Worm (Caenorhabditis elegans) whole organism, L4 larva: ENCODE data around the gene C44H9.4.

Experiments used
- F10B5.3 ChIP-seq: sonication (generic microtip); optimal IDR thresholded peaks from 2 replicates; lab custom pipeline; 2016; ENCODE audit warnings: mild to moderate bottlenecking, missing genetic modification characterization, missing compliant biosample characterization
- F26F4.8 ChIP-seq: fragments of 200-800 bp; sonication (Bioruptor generic); conservative IDR thresholded peaks from 2 replicates; pipeline ENCODE4 v1.3.6; 2022; ENCODE audit warnings: missing genetic modification characterization, missing compliant biosample characterization
- F44E2.7 ChIP-seq: fragments of 200-800 bp; sonication (Bioruptor generic); IDR thresholded peaks from 2 replicates; pipeline ENCODE4 v2.1.2; 2022; ENCODE audit warnings: missing genetic modification characterization, missing compliant biosample characterization
- T26A8.4 ChIP-seq: fragments of 200-800 bp; sonication (Bioruptor generic); IDR thresholded peaks from 2 replicates; pipeline ENCODE4 v1.3.6; 2022; ENCODE audit warnings: missing genetic modification characterization, missing compliant biosample characterization
- ZK337.2 ChIP-seq: fragments of 200-800 bp; sonication (Bioruptor generic); IDR thresholded peaks from 2 replicates; pipeline ENCODE4 v1.3.6; 2022; ENCODE audit warnings: missing genetic modification reagents, missing genetic modification characterization, missing compliant biosample characterization
- ZK546.5 ChIP-seq, 2 experiments: sonication (generic microtip); optimal IDR thresholded peaks; 2 replicates each; lab custom pipeline; 2017; ENCODE audit warnings: missing biosample characterization in 2 of 2, missing genetic modification characterization in 2 of 2
- aha-1 ChIP-seq: fragments of 150-350 bp; peaks from one replicate; lab custom pipeline; 2014; ENCODE audit warnings: missing biosample characterization, missing genetic modification characterization
- aly-2 ChIP-seq: sonication (generic microtip); optimal IDR thresholded peaks from 2 replicates; lab custom pipeline; 2018; ENCODE audit warnings: missing biosample characterization, missing genetic modification characterization
- arid-1 ChIP-seq: fragments of 200-800 bp; sonication (Bioruptor generic); conservative IDR thresholded peaks from 2 replicates; pipeline ENCODE4 v1.3.6; 2022; ENCODE audit warnings: missing genetic modification reagents, missing genetic modification characterization, missing compliant biosample characterization
- ceh-32 ChIP-seq: sonication (generic microtip); optimal IDR thresholded peaks from 2 replicates; lab custom pipeline; 2016; ENCODE audit warnings: mild to moderate bottlenecking, missing genetic modification characterization, missing compliant biosample characterization; ENCODE audit not compliant: poor library complexity
- ceh-44 ChIP-seq: fragments of 200-800 bp; sonication (Bioruptor generic); IDR thresholded peaks from 2 replicates; pipeline ENCODE4 v1.3.6; 2022; ENCODE audit warnings: missing genetic modification reagents, missing genetic modification characterization, missing compliant biosample characterization
- ceh-82 ChIP-seq: sonication (generic microtip); optimal IDR thresholded peaks from 2 replicates; lab custom pipeline; 2017; ENCODE audit warnings: missing biosample characterization, missing genetic modification characterization
- dmd-9 ChIP-seq: fragments of 200-800 bp; sonication (Bioruptor generic); IDR thresholded peaks from 2 replicates; pipeline ENCODE4 v1.3.6; 2022; ENCODE audit warnings: missing genetic modification reagents, missing genetic modification characterization, missing compliant biosample characterization
- dpl-1 ChIP-seq: fragments of 150-350 bp; optimal IDR thresholded peaks from 2 replicates; lab custom pipeline; 2014; ENCODE audit warnings: missing biosample characterization, missing genetic modification reagents, missing genetic modification characterization
- dve-1 ChIP-seq: sonication (generic microtip); optimal IDR thresholded peaks from 2 replicates; lab custom pipeline; 2017; ENCODE audit warnings: antibody characterized with exemption, mild to moderate bottlenecking, missing genetic modification characterization, missing compliant biosample characterization; ENCODE audit not compliant: insufficient read depth
- egl-43 ChIP-seq: fragments of 200-800 bp; sonication (Bioruptor generic); IDR thresholded peaks from 2 replicates; pipeline ENCODE4 v1.3.6; 2022; ENCODE audit warnings: missing genetic modification reagents, missing genetic modification characterization, missing compliant biosample characterization
- fos-1 ChIP-seq: fragments of 150-350 bp; optimal IDR thresholded peaks from 2 replicates; lab custom pipeline; 2014; ENCODE audit warnings: missing biosample characterization, missing genetic modification characterization
- hif-1 ChIP-seq, 2 experiments: sonication (generic microtip); optimal IDR thresholded peaks; 2 replicates each; lab custom pipeline; 2016 to 2017; ENCODE audit warnings: missing compliant biosample characterization in 2 of 2, missing genetic modification characterization in 2 of 2, missing genetic modification reagents in 2 of 2, missing genotype in 2 of 2, mild to moderate bottlenecking in 1 of 2
- hlh-11 ChIP-seq: fragments of 200-800 bp; sonication (Bioruptor generic); optimal IDR thresholded peaks from 2 replicates; lab custom pipeline; 2018; ENCODE audit warnings: mild to moderate bottlenecking, missing genetic modification characterization, missing compliant biosample characterization
- hlh-30 ChIP-seq: sonication (generic microtip); optimal IDR thresholded peaks from 2 replicates; lab custom pipeline; 2017; ENCODE audit warnings: antibody characterized with exemption, mild to moderate bottlenecking, missing genetic modification characterization, missing compliant biosample characterization; ENCODE audit not compliant: insufficient read depth
- hmg-1.1 ChIP-seq: fragments of 200-800 bp; sonication (Bioruptor generic); IDR thresholded peaks from 2 replicates; pipeline ENCODE4 v1.3.6; 2022; ENCODE audit warnings: missing genetic modification reagents, missing genetic modification characterization, missing compliant biosample characterization
- lin-39 ChIP-seq: fragments of 150-350 bp; optimal IDR thresholded peaks from 2 replicates; lab custom pipeline; 2014; ENCODE audit warnings: missing biosample characterization, missing genetic modification reagents, missing genetic modification characterization
- madf-9 ChIP-seq: fragments of 200-800 bp; sonication (Bioruptor generic); conservative IDR thresholded peaks from 2 replicates; pipeline ENCODE4 v1.3.6; 2022; ENCODE audit warnings: missing genetic modification reagents, missing genetic modification characterization, missing compliant biosample characterization
- mes-2 ChIP-seq: sonication (generic microtip); optimal IDR thresholded peaks from 2 replicates; lab custom pipeline; 2016; ENCODE audit warnings: missing genotype, mild to moderate bottlenecking, missing genetic modification characterization, missing compliant biosample characterization; ENCODE audit not compliant: poor library complexity, severe bottlenecking
- mxl-3 ChIP-seq: fragments of 200-800 bp; sonication (Bioruptor generic); optimal IDR thresholded peaks from 2 replicates; lab custom pipeline; 2018; ENCODE audit warnings: mild to moderate bottlenecking, missing genetic modification characterization, missing compliant biosample characterization
- nhr-111 ChIP-seq: fragments of 200-800 bp; sonication (Bioruptor generic); optimal IDR thresholded peaks from 2 replicates; lab custom pipeline; 2018; ENCODE audit warnings: mild to moderate bottlenecking, missing genetic modification characterization, missing compliant biosample characterization
- nhr-25 ChIP-seq: sonication (generic microtip); optimal IDR thresholded peaks from 2 replicates; lab custom pipeline; 2017; ENCODE audit warnings: missing genetic modification characterization, mild to moderate bottlenecking, missing compliant biosample characterization, antibody characterized with exemption, moderate library complexity, borderline replicate concordance; ENCODE audit not compliant: insufficient read depth
- nhr-28 ChIP-seq: fragments of 150-350 bp; optimal IDR thresholded peaks from 2 replicates; lab custom pipeline; 2014; ENCODE audit warnings: missing biosample characterization, missing genetic modification characterization
- nhr-76 ChIP-seq: fragments of 150-350 bp; optimal IDR thresholded peaks from 2 replicates; lab custom pipeline; 2014; ENCODE audit warnings: missing biosample characterization, missing genetic modification characterization
- pha-4 ChIP-seq, 2 experiments: fragments of 150-350 bp in 1 of 2; fragments of 200-800 bp in 1 of 2; sonication (Bioruptor generic) in 1 of 2; IDR thresholded peaks in 1 of 2; optimal IDR thresholded peaks in 1 of 2; 2 replicates each; pipeline versions ENCODE4 v1.3.6 to Lab custom; 2014 to 2022; ENCODE audit warnings: missing genetic modification characterization in 2 of 2, missing genetic modification reagents in 2 of 2, missing biosample characterization in 1 of 2, missing compliant biosample characterization in 1 of 2
- tag-97 ChIP-seq: fragments of 200-800 bp; sonication (Bioruptor generic); IDR thresholded peaks from 2 replicates; pipeline ENCODE4 v1.3.6; 2022; ENCODE audit warnings: missing genetic modification characterization, missing compliant biosample characterization
- tra-1 ChIP-seq: fragments of 200-800 bp; sonication (Bioruptor generic); IDR thresholded peaks from 2 replicates; pipeline ENCODE4 v1.3.6; 2022; ENCODE audit warnings: missing genetic modification reagents, missing genetic modification characterization, missing compliant biosample characterization
- unc-130 ChIP-seq: sonication (generic microtip); optimal IDR thresholded peaks from 2 replicates; lab custom pipeline; 2016; ENCODE audit warnings: missing genetic modification reagents, missing genetic modification characterization, missing compliant biosample characterization
- vab-7 ChIP-seq: fragments of 200-800 bp; sonication (Bioruptor generic); IDR thresholded peaks from 2 replicates; pipeline ENCODE4 v1.3.6; 2022; ENCODE audit warnings: missing genetic modification reagents, missing genetic modification characterization, missing compliant biosample characterization
- zag-1 ChIP-seq: fragments of 150-350 bp; optimal IDR thresholded peaks from 2 replicates; lab custom pipeline; 2014; ENCODE audit warnings: missing biosample characterization, missing genetic modification characterization
- zfp-3 ChIP-seq: fragments of 200-800 bp; sonication (Bioruptor generic); conservative IDR thresholded peaks from 2 replicates; pipeline ENCODE4 v1.3.6; 2022; ENCODE audit warnings: missing genetic modification reagents, missing genetic modification characterization, missing compliant biosample characterization
- zip-2 ChIP-seq: fragments of 150-350 bp; optimal IDR thresholded peaks from 2 replicates; lab custom pipeline; 2014; ENCODE audit warnings: missing biosample characterization, missing genetic modification characterization

The C44H9.4 gene

DNA sequence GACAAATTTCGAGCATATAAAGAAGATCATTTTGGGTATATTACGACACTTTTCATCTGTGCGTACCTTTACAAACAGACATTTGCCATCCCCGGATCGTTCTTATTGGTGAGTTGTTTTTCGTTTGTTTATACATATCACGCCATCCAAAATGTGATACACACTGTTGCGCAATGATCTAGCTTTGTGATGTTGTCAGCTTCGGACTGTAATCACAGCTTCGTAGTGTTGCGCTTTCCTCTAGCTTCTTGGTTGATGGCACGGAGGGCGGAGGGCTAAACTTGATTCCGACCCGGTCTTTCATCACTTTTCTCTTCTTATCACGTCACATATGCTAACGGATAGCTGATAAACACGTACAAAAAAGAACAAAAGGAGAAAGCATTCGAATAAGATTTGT is 43.9 kb downstream of the C44H9.4 start:
- TF ChIP-seq fos-1 (no peak), ceh-82 (tag; lab: Kevin White, UChicago) (no peak), tra-1 (no peak), mxl-3 (GFP tag; lab: Kevin White, UChicago) (peak; percentile 51), dve-1 (tag; lab: Kevin White, UChicago) (no peak), nhr-28 (tag; lab: Kevin White, UChicago) (peak; percentile 39), nhr-111 (GFP tag; lab: Kevin White, UChicago) (no peak), ceh-44 (GFP tag; lab: Robert Waterston, UW) (no peak), arid-1 (GFP tag; lab: Robert Waterston, UW) (no peak), F26F4.8 (no peak), dmd-9 (GFP tag; lab: Robert Waterston, UW) (no peak), dpl-1 (no peak), aly-2 (no peak), hif-1 (tag; optimal IDR thresholded peaks at IDR 0.05; lab: Kevin White, UChicago) (no peak), F10B5.3 (tag; lab: Kevin White, UChicago) (no peak), pha-4 (GFP tag; IDR thresholded peaks at IDR 0.05; lab: Robert Waterston, UW) (no peak), pha-4 (tag; optimal IDR thresholded peaks at IDR 0.05; lab: Kevin White, UChicago) (no peak), ZK546.5 (tag; optimal IDR thresholded peaks at IDR 0.05; lab: Kevin White, UChicago) (no peak), hlh-11 (peak; percentile 32), mes-2 (no peak), unc-130 (GFP tag; lab: Kevin White, UChicago) (no peak), zfp-3 (GFP tag; lab: Robert Waterston, UW) (no peak), tag-97 (GFP tag; lab: Robert Waterston, UW) (no peak), T26A8.4 (GFP tag; lab: Robert Waterston, UW) (no peak)

DNA sequence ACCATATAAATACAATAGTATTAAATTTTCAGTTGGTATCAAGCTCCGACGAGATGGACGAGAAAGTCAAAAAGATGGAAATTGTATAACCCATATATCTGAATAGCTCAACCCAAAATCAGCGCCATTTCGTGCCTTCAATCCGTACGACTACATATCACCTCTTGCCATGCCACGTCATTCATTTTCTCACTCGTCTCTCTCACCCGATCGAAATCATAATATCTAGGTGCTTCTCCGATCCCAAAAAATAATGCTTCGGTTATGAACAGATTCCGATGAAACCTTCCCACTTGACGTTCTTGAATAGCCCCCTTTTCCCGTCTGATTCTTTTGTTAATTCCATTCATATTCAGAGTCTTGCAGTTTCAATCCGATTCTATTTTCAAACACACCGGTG is 45.9 kb downstream of the C44H9.4 start:
- TF ChIP-seq ceh-32 (tag; lab: Kevin White, UChicago) = no peak
- TF ChIP-seq vab-7 = no peak
- TF ChIP-seq aha-1 = peak; percentile 87
- no peak for TF ChIP-seq madf-9 (GFP tag; lab: Robert Waterston, UW)
- TF ChIP-seq nhr-25 (tag; lab: Kevin White, UChicago) = no peak
- no peak for TF ChIP-seq hlh-30 (tag; lab: Kevin White, UChicago)
- no peak for TF ChIP-seq ZK546.5 (tag; optimal IDR thresholded peaks at IDR 0.05; lab: Kevin White, UChicago)
- no peak for TF ChIP-seq zag-1
- no peak for TF ChIP-seq ceh-82 (tag; lab: Kevin White, UChicago)
- TF ChIP-seq, all 104 proteins: peak for 1

DNA sequence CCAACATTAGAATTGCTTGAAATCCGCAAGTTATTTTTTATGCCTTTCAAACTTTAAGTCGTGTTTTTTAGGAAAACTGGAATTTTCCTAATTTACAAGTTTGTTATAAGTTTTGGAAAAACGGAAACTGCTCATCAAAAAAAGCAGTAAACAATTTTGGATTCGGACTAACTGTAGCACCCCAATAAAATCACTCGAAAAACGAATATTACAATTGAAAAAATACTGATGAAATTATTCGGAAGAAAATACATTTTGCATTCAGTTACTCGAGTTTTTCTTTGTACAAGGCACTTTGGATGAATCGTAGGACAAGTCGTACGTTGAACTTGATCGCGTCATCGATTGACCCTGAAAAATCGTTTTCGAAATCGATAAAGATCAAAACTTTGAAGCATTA is 46.9 kb downstream of the C44H9.4 start:
- TF ChIP-seq zip-2 (tag; lab: Kevin White, UChicago) = peak; percentile 5
- no peak for TF ChIP-seq egl-43 (GFP tag; lab: Robert Waterston, UW)
- TF ChIP-seq nhr-76 (tag; lab: Kevin White, UChicago) = no peak
- peak; percentile 80 for TF ChIP-seq aha-1

DNA sequence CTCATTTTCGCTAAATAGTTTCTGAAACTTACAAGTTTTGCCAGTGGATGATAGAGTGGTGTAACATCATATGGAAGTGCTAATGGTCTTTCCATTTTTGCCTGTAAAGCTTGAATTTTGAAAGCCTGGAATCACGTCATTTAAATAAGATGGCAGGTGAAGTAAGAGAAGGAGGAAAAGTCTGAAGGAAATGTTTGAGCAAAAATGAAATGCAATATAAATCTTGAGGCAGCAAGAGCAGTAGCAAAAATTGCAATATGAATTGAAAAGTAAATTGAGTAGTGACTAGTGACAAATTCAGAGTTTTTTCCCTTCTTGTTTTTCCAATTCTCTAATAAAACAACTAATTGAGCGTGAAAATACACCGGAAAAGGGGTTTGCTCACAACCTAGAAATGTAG is 50.4 kb downstream of the C44H9.4 start, which contains the start of gene glb-24:
Gene glb-24 (minus strand): TSS at position 101 of the 400 bp plus-strand sequence.
- no peak for TF ChIP-seq lin-39 (tag; lab: Kevin White, UChicago)
- no peak for TF ChIP-seq zip-2 (tag; lab: Kevin White, UChicago)
- TF ChIP-seq F44E2.7 (GFP tag; lab: Robert Waterston, UW) = no peak
- no peak for TF ChIP-seq pha-4 (GFP tag; IDR thresholded peaks at IDR 0.05; lab: Robert Waterston, UW)
- TF ChIP-seq pha-4 (tag; optimal IDR thresholded peaks at IDR 0.05; lab: Kevin White, UChicago) = no peak
- no peak for TF ChIP-seq ceh-82 (tag; lab: Kevin White, UChicago)
- no peak for TF ChIP-seq hmg-1.1 (GFP tag; lab: Robert Waterston, UW)
- no peak for TF ChIP-seq hif-1 (tag; optimal IDR thresholded peaks at IDR 0.05; lab: Kevin White, UChicago)
- TF ChIP-seq ZK337.2 = no peak
